Worm (Caenorhabditis elegans): ENCODE results near the gene pcdr-1.

- no peak for TF ChIP-seq him-1 (tag; optimal IDR thresholded peaks at IDR 0.05)
- no peak for TF ChIP-seq dao-5 (tag; optimal IDR thresholded peaks at IDR 0.05)
Measured at ce11 chrX:15709594-15709993, 43.0 kb downstream of the pcdr-1 start.
